Worm (Caenorhabditis elegans) whole organism, midembryonic: Measurements from ENCODE around the gene hmg-11.

Experiments
- T22C8.4 ChIP-seq: fragments of 200-800 bp; sonication (Bioruptor generic); IDR thresholded peaks from 2 replicates; pipeline ENCODE4 v1.3.6; 2022; ENCODE audit warnings: missing genetic modification characterization, missing compliant biosample characterization
- cog-1 ChIP-seq: sonication (generic microtip); optimal IDR thresholded peaks from 2 replicates; lab custom pipeline; 2016; ENCODE audit warnings: missing genetic modification characterization, missing compliant biosample characterization
- flt-1 ChIP-seq: fragments of 200-800 bp; sonication (Bioruptor generic); IDR thresholded peaks from 2 replicates; pipeline ENCODE4 v1.3.6; 2022; ENCODE audit warnings: missing genetic modification characterization, missing compliant biosample characterization
- klf-2 ChIP-seq: fragments of 200-800 bp; sonication (Bioruptor generic); conservative IDR thresholded peaks from 2 replicates; pipeline ENCODE4 v1.3.6; 2022; ENCODE audit warnings: missing genetic modification reagents, missing genetic modification characterization, missing compliant biosample characterization
- med-1 ChIP-seq: sonication (generic microtip); optimal IDR thresholded peaks from 2 replicates; lab custom pipeline; 2017; ENCODE audit warnings: missing genetic modification characterization, mild to moderate bottlenecking, missing compliant biosample characterization, antibody characterized with exemption, missing genetic modification reagents; ENCODE audit not compliant: insufficient read depth
- ref-1 ChIP-seq: fragments of 200-800 bp; sonication (Bioruptor generic); conservative IDR thresholded peaks from 2 replicates; pipeline ENCODE4 v1.3.6; 2022; ENCODE audit warnings: missing genetic modification reagents, missing genetic modification characterization, missing compliant biosample characterization

- TF ChIP-seq T22C8.4 (GFP tag; lab: Robert Waterston, UW) (no peak), med-1 (no peak), klf-2 (GFP tag; lab: Robert Waterston, UW) (no peak), ref-1 (GFP tag; lab: Robert Waterston, UW) (no peak), cog-1 (tag; lab: Kevin White, UChicago) (no peak), flt-1 (no peak)
Measured at ce11 chrII:4703011-4703410, 30.1 kb downstream of the hmg-11 start.
